1 worm cellular context compared by ENCODE assay signal in the genomic region with DNA sequence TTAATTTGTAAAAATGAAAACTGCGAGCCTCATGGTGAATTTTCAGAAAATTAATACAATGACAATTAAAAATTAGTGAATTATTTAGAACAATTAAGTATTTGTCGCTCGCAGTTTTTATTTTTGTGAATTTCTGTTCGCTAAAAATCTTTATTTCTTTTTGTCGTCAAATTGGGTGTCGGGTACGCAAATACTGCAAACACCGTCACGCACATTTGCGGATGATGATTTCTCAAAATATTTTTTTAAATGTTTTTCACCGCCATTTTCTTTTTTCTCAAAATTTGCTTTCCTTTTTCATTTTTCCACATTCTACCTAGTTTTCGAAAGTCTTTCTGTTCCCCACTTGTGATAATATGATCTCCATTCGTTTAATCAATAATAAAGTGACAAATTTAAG.
TF ChIP-seq lines count a peak whose summit lies in the region.

No protein-coding gene starts in this region.

TF ChIP-seq in whole organism, L1 larva, 84 proteins besides CTCF, POLR2A, EP300 and RAD21 (continued from another document):
- peak; percentile 64 to 77 for TF ChIP-seq efl-1 (optimal IDR thresholded peaks at IDR 0.05; lab: Kevin White, UChicago)
- peak; percentile 72 to 96 for TF ChIP-seq efl-1 (GFP tag; optimal IDR thresholded peaks at IDR 0.05 in 1 of 2; lab: Kevin White, UChicago)
- peak; percentile 72 to 76 for TF ChIP-seq lsy-2 (tag; optimal IDR thresholded peaks at IDR 0.05; lab: Kevin White, UChicago)
- TF ChIP-seq blmp-1 (tag; optimal IDR thresholded peaks at IDR 0.05; lab: Kevin White, UChicago), result peak; percentile 43
- TF ChIP-seq ceh-63 (GFP tag; optimal IDR thresholded peaks at IDR 0.05; lab: Kevin White, UChicago), result no peak
- TF ChIP-seq unc-130 (tag; optimal IDR thresholded peaks at IDR 0.05; lab: Kevin White, UChicago), result no peak
- peak in 1 of 2 experiments; percentile 36 for TF ChIP-seq mdl-1 (tag; optimal IDR thresholded peaks at IDR 0.05; lab: Kevin White, UChicago)
- no peak for TF ChIP-seq aha-1 (tag; optimal IDR thresholded peaks at IDR 0.05; lab: Kevin White, UChicago)
- no peak for TF ChIP-seq tbx-2 (tag; optimal IDR thresholded peaks at IDR 0.05; lab: Kevin White, UChicago)
- peak; percentile 62 for TF ChIP-seq nhr-20 (tag; optimal IDR thresholded peaks at IDR 0.05; lab: Kevin White, UChicago)
- peak; percentile 55 for TF ChIP-seq nhr-19 (GFP tag; conservative IDR thresholded peaks at IDR 0.05; lab: Robert Waterston, UW)
- peak; percentile 52 for TF ChIP-seq rnt-1 (tag; optimal IDR thresholded peaks at IDR 0.05; lab: Kevin White, UChicago)
- TF ChIP-seq lin-13 (GFP tag; optimal IDR thresholded peaks at IDR 0.05; lab: Kevin White, UChicago), result peak; percentile 16
- TF ChIP-seq pax-3 (tag; optimal IDR thresholded peaks at IDR 0.05; lab: Kevin White, UChicago), result no peak
- no peak for TF ChIP-seq zag-1 (tag; optimal IDR thresholded peaks at IDR 0.05; lab: Kevin White, UChicago)
